Worm (Caenorhabditis elegans): Measurements from ENCODE around the gene Y53F4B.21.

DNA sequence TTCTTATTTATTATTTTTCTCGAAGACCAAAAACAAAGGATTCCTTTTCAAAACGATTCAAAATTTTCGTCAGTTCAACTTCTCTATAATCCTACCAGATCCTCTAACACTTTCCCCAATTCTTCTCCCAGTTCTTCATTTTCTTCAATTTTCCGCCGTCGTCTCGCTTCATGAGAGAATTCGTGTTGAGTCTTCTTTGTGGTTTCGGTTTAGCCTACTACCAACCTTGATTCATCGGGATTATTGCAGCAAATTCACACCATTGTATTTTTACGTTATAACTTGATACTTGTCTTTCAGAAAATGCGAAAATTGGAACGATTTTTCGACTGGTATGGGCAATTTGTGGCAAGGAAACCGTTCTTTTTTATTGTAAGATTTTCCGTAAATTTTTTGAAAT, 67.9 kb downstream of the Y53F4B.21 start, which contains the start of gene ptr-20:
- TF ChIP-seq ref-1 (GFP tag; conservative IDR thresholded peaks at IDR 0.05) (no peak), flt-1 (GFP tag; IDR thresholded peaks at IDR 0.05) (no peak), klf-2 (GFP tag; conservative IDR thresholded peaks at IDR 0.05) (no peak), T22C8.4 (GFP tag; IDR thresholded peaks at IDR 0.05) (no peak), cog-1 (tag; optimal IDR thresholded peaks at IDR 0.05) (no peak), tab-1 (GFP tag; IDR thresholded peaks at IDR 0.05) (no peak), ztf-29 (GFP tag; IDR thresholded peaks at IDR 0.05) (no peak), ztf-23 (GFP tag; IDR thresholded peaks at IDR 0.05) (no peak)
